Worm (Caenorhabditis elegans): ENCODE measurements around the gene srv-13.

Gene srv-13

DNA sequence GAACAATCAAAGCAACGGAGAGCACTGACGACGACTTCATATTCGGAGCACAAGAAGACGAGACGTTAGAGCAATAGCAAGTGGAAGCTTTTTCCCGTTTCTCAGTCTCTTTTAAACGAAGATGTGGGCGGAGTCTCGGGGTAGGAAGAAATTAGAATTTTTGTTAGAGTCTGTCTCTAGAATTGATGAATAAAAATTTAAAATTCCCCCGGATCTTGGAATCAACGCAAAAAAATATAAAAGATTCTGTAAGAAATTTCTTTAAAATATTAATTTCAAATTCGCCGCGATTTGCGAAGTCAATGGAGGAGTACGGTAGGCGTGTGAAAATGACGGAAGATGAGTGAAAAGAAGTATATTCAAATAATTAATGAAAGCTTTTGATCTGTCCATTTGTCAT, 8.5 kb downstream of the srv-13 start, which contains the start of gene nlp-71:
Gene nlp-71, minus strand, starts transcription at position 101 of the 400 bp plus-strand sequence.
- TF ChIP-seq ref-1 (GFP tag; conservative IDR thresholded peaks at IDR 0.05) (no peak), ztf-23 (GFP tag; IDR thresholded peaks at IDR 0.05) (no peak), ztf-29 (GFP tag; IDR thresholded peaks at IDR 0.05) (no peak), klf-2 (GFP tag; conservative IDR thresholded peaks at IDR 0.05) (no peak), T22C8.4 (GFP tag; IDR thresholded peaks at IDR 0.05) (no peak), cog-1 (tag; optimal IDR thresholded peaks at IDR 0.05) (no peak), flt-1 (GFP tag; IDR thresholded peaks at IDR 0.05) (no peak), med-1 (GFP tag; optimal IDR thresholded peaks at IDR 0.05; ENCODE audit: insufficient read depth) (no peak), tab-1 (GFP tag; IDR thresholded peaks at IDR 0.05) (no peak)

- TF ChIP-seq cog-1 (tag; optimal IDR thresholded peaks at IDR 0.05) (peak; percentile 6), ztf-29 (GFP tag; IDR thresholded peaks at IDR 0.05) (no peak)
These were observed 10.2 kb downstream of the srv-13 start, which contains the start of gene exos-2 for ce11 chrIV:6415149-6415548. Gene exos-2, plus strand, starts transcription at chrIV:6415478.

- TF ChIP-seq ref-1 (GFP tag; conservative IDR thresholded peaks at IDR 0.05) (no peak), med-1 (GFP tag; optimal IDR thresholded peaks at IDR 0.05; ENCODE audit: insufficient read depth) (no peak), flt-1 (GFP tag; IDR thresholded peaks at IDR 0.05) (no peak), cog-1 (tag; optimal IDR thresholded peaks at IDR 0.05) (no peak), tab-1 (GFP tag; IDR thresholded peaks at IDR 0.05) (no peak)
These were observed 11.6 kb downstream of the srv-13 start, which contains the start of gene Y73B6BL.22 for ce11 chrIV:6416553-6416952. Gene Y73B6BL.22, minus strand, starts transcription at chrIV:6416653.

ce11 chrIV:6417612-6418011, 12.6 kb downstream of the srv-13 start:
- TF ChIP-seq ztf-23 (GFP tag; IDR thresholded peaks at IDR 0.05) (no peak), ref-1 (GFP tag; conservative IDR thresholded peaks at IDR 0.05) (no peak), T22C8.4 (GFP tag; IDR thresholded peaks at IDR 0.05) (no peak), med-1 (GFP tag; optimal IDR thresholded peaks at IDR 0.05; ENCODE audit: insufficient read depth) (no peak), tab-1 (GFP tag; IDR thresholded peaks at IDR 0.05) (no peak), ztf-29 (GFP tag; IDR thresholded peaks at IDR 0.05) (no peak), klf-2 (GFP tag; conservative IDR thresholded peaks at IDR 0.05) (no peak), cog-1 (tag; optimal IDR thresholded peaks at IDR 0.05) (no peak), flt-1 (GFP tag; IDR thresholded peaks at IDR 0.05) (no peak)

- TF ChIP-seq ztf-29 (GFP tag; IDR thresholded peaks at IDR 0.05), result no peak
- no peak for TF ChIP-seq ref-1 (GFP tag; conservative IDR thresholded peaks at IDR 0.05)
- no peak for TF ChIP-seq med-1 (GFP tag; optimal IDR thresholded peaks at IDR 0.05; ENCODE audit: insufficient read depth)
- TF ChIP-seq flt-1 (GFP tag; IDR thresholded peaks at IDR 0.05), result no peak
- TF ChIP-seq tab-1 (GFP tag; IDR thresholded peaks at IDR 0.05), result no peak
- no peak for TF ChIP-seq ztf-23 (GFP tag; IDR thresholded peaks at IDR 0.05)
- TF ChIP-seq klf-2 (GFP tag; conservative IDR thresholded peaks at IDR 0.05), result no peak
- no peak for TF ChIP-seq cog-1 (tag; optimal IDR thresholded peaks at IDR 0.05)
- TF ChIP-seq T22C8.4 (GFP tag; IDR thresholded peaks at IDR 0.05), result no peak
These were observed 14.1 kb downstream of the srv-13 start, which contains the start of the genes Y73B6BL.23 and htp-2 for ce11 chrIV:6419031-6419582. Gene Y73B6BL.23, minus strand, starts transcription at chrIV:6419081. Gene htp-2, plus strand, starts transcription at chrIV:6419522.

- no peak for TF ChIP-seq flt-1 (GFP tag; IDR thresholded peaks at IDR 0.05)
These were observed 16.2 kb downstream of the srv-13 start, which contains the start of gene puf-11 for ce11 chrIV:6421183-6421635. Gene puf-11, plus strand, starts transcription at chrIV:6421585.

ce11 chrIV:6426089-6426715, 21.2 kb downstream of the srv-13 start, which contains the start of gene acp-6:
Gene acp-6, minus strand, starts transcription at chrIV:6426139.
- TF ChIP-seq ztf-23 (GFP tag; IDR thresholded peaks at IDR 0.05) (no peak), med-1 (GFP tag; optimal IDR thresholded peaks at IDR 0.05; ENCODE audit: insufficient read depth) (no peak), T22C8.4 (GFP tag; IDR thresholded peaks at IDR 0.05) (no peak), klf-2 (GFP tag; conservative IDR thresholded peaks at IDR 0.05) (no peak), flt-1 (GFP tag; IDR thresholded peaks at IDR 0.05) (no peak)

DNA sequence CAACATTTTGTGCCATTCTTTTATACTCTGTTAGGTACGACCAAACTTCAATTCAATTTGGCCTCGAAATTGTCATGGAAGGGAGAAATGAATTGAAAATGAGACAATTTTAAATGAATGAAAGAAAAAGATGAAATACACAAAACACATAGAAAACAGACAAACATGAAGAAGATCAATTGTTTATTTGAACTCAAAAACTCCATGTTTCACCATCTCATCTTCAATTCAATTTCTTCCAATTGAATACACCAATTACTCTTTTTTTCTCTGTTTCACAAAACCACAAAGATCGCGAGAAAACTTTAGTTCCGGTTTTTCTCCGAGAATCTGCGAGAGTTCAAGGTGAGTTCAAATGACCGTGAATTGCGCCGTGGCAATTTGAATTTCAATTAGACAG, 22.3 kb downstream of the srv-13 start:
- TF ChIP-seq ztf-23 (GFP tag; IDR thresholded peaks at IDR 0.05), result no peak
- TF ChIP-seq med-1 (GFP tag; optimal IDR thresholded peaks at IDR 0.05; ENCODE audit: insufficient read depth), result no peak
- TF ChIP-seq flt-1 (GFP tag; IDR thresholded peaks at IDR 0.05), result no peak
- no peak for TF ChIP-seq tab-1 (GFP tag; IDR thresholded peaks at IDR 0.05)
- no peak for TF ChIP-seq klf-2 (GFP tag; conservative IDR thresholded peaks at IDR 0.05)
- no peak for TF ChIP-seq cog-1 (tag; optimal IDR thresholded peaks at IDR 0.05)
- TF ChIP-seq ref-1 (GFP tag; conservative IDR thresholded peaks at IDR 0.05), result no peak
- no peak for TF ChIP-seq T22C8.4 (GFP tag; IDR thresholded peaks at IDR 0.05)
- TF ChIP-seq ztf-29 (GFP tag; IDR thresholded peaks at IDR 0.05), result no peak

- no peak for TF ChIP-seq tab-1 (GFP tag; IDR thresholded peaks at IDR 0.05)
- no peak for TF ChIP-seq cog-1 (tag; optimal IDR thresholded peaks at IDR 0.05)
- TF ChIP-seq flt-1 (GFP tag; IDR thresholded peaks at IDR 0.05), result no peak
- no peak for TF ChIP-seq T22C8.4 (GFP tag; IDR thresholded peaks at IDR 0.05)
- TF ChIP-seq klf-2 (GFP tag; conservative IDR thresholded peaks at IDR 0.05), result no peak
- no peak for TF ChIP-seq ztf-29 (GFP tag; IDR thresholded peaks at IDR 0.05)
- TF ChIP-seq ztf-23 (GFP tag; IDR thresholded peaks at IDR 0.05), result no peak
- TF ChIP-seq med-1 (GFP tag; optimal IDR thresholded peaks at IDR 0.05; ENCODE audit: insufficient read depth), result no peak
- TF ChIP-seq ref-1 (GFP tag; conservative IDR thresholded peaks at IDR 0.05), result no peak
These were observed 26.6 kb downstream of the srv-13 start, which contains the start of gene acp-7 for ce11 chrIV:6431582-6431981. Gene acp-7, minus strand, starts transcription at chrIV:6431682.

ce11 chrIV:6432375-6432774, 27.4 kb downstream of the srv-13 start:
- TF ChIP-seq ztf-23 (GFP tag; IDR thresholded peaks at IDR 0.05), result no peak
- no peak for TF ChIP-seq klf-2 (GFP tag; conservative IDR thresholded peaks at IDR 0.05)
- TF ChIP-seq cog-1 (tag; optimal IDR thresholded peaks at IDR 0.05), result no peak
- no peak for TF ChIP-seq ref-1 (GFP tag; conservative IDR thresholded peaks at IDR 0.05)
- no peak for TF ChIP-seq tab-1 (GFP tag; IDR thresholded peaks at IDR 0.05)
- TF ChIP-seq flt-1 (GFP tag; IDR thresholded peaks at IDR 0.05), result no peak
- no peak for TF ChIP-seq ztf-29 (GFP tag; IDR thresholded peaks at IDR 0.05)
- TF ChIP-seq med-1 (GFP tag; optimal IDR thresholded peaks at IDR 0.05; ENCODE audit: insufficient read depth), result no peak
- TF ChIP-seq T22C8.4 (GFP tag; IDR thresholded peaks at IDR 0.05), result no peak
